Worm (Caenorhabditis elegans): ENCODE measurements around the gene nhr-78.

DNA sequence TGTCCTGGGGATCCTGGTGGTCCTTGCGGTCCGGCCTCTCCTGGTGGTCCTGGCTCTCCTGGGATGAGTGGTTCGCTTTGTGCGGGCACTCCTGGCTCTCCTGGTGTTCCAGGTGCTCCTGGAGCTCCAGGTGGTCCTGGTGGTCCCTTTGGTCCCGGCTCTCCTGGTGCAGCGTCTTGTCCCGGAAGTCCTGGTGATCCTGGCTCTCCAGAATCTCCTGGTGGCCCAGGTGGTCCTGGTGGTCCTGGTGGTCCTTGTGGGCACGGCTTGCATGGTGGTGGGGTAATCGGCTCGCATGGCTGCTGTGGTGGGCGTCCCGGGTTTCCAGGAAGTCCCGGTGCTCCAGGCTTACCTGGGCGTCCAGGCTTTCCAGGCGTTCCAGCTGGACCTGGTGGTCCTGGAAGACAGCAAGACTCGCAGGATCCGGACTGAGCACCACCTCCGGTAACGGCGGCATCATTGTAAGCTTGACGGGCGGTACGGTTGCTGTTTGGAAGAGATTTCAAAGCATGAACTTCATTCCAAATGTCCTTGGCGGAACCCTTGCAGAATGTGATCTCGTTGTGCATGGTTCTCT, 33.8 kb downstream of the nhr-78 start:
- TF ChIP-seq dao-5 (tag; optimal IDR thresholded peaks at IDR 0.05) = no peak
- no peak for TF ChIP-seq him-1 (tag; optimal IDR thresholded peaks at IDR 0.05)

Measured in whole organism, L4/young adult.